Worm (Caenorhabditis elegans) whole organism, mixed stage, embryonic: ENCODE data around the gene ctsa-1.2.

Experiments used
- blmp-1 ChIP-seq: fragments of 150-350 bp; optimal IDR thresholded peaks from 2 replicates; lab custom pipeline; 2014; ENCODE audit warnings: missing biosample characterization, missing genetic modification characterization
- drap-1 ChIP-seq: fragments of 200-800 bp; sonication (Bioruptor generic); optimal IDR thresholded peaks from 3 replicates; lab custom pipeline; 2018; ENCODE audit warnings: mild to moderate bottlenecking, missing genetic modification characterization, missing compliant biosample characterization
- elt-1 ChIP-seq: sonication (generic microtip); optimal IDR thresholded peaks from 2 replicates; lab custom pipeline; 2017; ENCODE audit warnings: missing genetic modification characterization, mild to moderate bottlenecking, missing compliant biosample characterization, antibody characterized with exemption, moderate library complexity, borderline replicate concordance; ENCODE audit not compliant: insufficient read depth
- lin-13 ChIP-seq: fragments of 150-350 bp; optimal IDR thresholded peaks from 2 replicates; lab custom pipeline; 2014; ENCODE audit warnings: missing biosample characterization, missing genetic modification characterization
- lin-32 ChIP-seq: fragments of 200-800 bp; sonication (Bioruptor generic); optimal IDR thresholded peaks from 2 replicates; lab custom pipeline; 2018; ENCODE audit warnings: mild to moderate bottlenecking, missing genetic modification characterization, missing compliant biosample characterization
- lsy-2 ChIP-seq: fragments of 150-350 bp; optimal IDR thresholded peaks from 2 replicates; lab custom pipeline; 2014; ENCODE audit warnings: missing biosample characterization, missing genetic modification characterization
- mab-5 ChIP-seq: fragments of 150-350 bp; optimal IDR thresholded peaks from 2 replicates; lab custom pipeline; 2014; ENCODE audit warnings: missing biosample characterization, missing genetic modification characterization
- mls-2 ChIP-seq: sonication (generic microtip); optimal IDR thresholded peaks from 2 replicates; lab custom pipeline; 2016; ENCODE audit warnings: mild to moderate bottlenecking, missing genetic modification characterization, moderate library complexity, missing compliant biosample characterization
- nhr-2 ChIP-seq: fragments of 150-350 bp; optimal IDR thresholded peaks from 2 replicates; lab custom pipeline; 2014; ENCODE audit warnings: missing biosample characterization, missing genetic modification characterization
- nhr-237 ChIP-seq: fragments of 150-350 bp; optimal IDR thresholded peaks from 2 replicates; lab custom pipeline; 2014; ENCODE audit warnings: missing biosample characterization, missing genetic modification characterization
- pha-4 ChIP-seq: fragments of 150-350 bp; optimal IDR thresholded peaks from 2 replicates; lab custom pipeline; 2018; ENCODE audit warnings: missing biosample characterization, missing genetic modification reagents, missing genetic modification characterization
- snpc-4 ChIP-seq: fragments of 150-350 bp; optimal IDR thresholded peaks from 2 replicates; lab custom pipeline; 2014; ENCODE audit warnings: missing biosample characterization, missing genetic modification characterization
- unc-39 ChIP-seq: fragments of 150-350 bp; optimal IDR thresholded peaks from 2 replicates; lab custom pipeline; 2014; ENCODE audit warnings: missing biosample characterization, missing genetic modification characterization
- ztf-11 ChIP-seq: fragments of 150-350 bp; optimal IDR thresholded peaks from 2 replicates; lab custom pipeline; 2014; ENCODE audit warnings: missing biosample characterization, missing genetic modification characterization

- no peak for TF ChIP-seq lin-13
- TF ChIP-seq lsy-2: no peak
- TF ChIP-seq nhr-2 (tag; lab: Kevin White, UChicago): peak; percentile 59
- TF ChIP-seq elt-1 (tag; lab: Kevin White, UChicago): no peak
- no peak for TF ChIP-seq blmp-1 (tag; lab: Kevin White, UChicago)
- TF ChIP-seq lin-32: no peak
- no peak for TF ChIP-seq mab-5 (tag; lab: Kevin White, UChicago)
- TF ChIP-seq nhr-237 (tag; lab: Kevin White, UChicago): no peak
- TF ChIP-seq snpc-4 (tag; lab: Kevin White, UChicago): no peak
- TF ChIP-seq pha-4 (tag; lab: Kevin White, UChicago): no peak
- no peak for TF ChIP-seq unc-39 (tag; lab: Kevin White, UChicago)
- no peak for TF ChIP-seq mls-2 (tag; lab: Kevin White, UChicago)
- no peak for TF ChIP-seq ztf-11 (tag; lab: Kevin White, UChicago)
- TF ChIP-seq drap-1 (GFP tag; lab: Kevin White, UChicago): no peak
Observed at ce11 chrII:11756684-11757107, 17.5 kb downstream of the ctsa-1.2 start.
